Fruit fly (Drosophila melanogaster) whole organism, embryonic: ENCODE measurements around the gene tipE.

Source experiments
- Asciz ChIP-seq: fragments of 200-800 bp; sonication (Bioruptor generic); optimal IDR thresholded peaks from 2 replicates; lab custom pipeline; 2017; ENCODE audit warnings: missing biosample characterization, mild to moderate bottlenecking, missing genetic modification characterization, missing genetic modification reagents
- Blimp-1 ChIP-seq: fragments of 200-800 bp; sonication (Bioruptor generic); optimal IDR thresholded peaks from 3 replicates; lab custom pipeline; 2018; ENCODE audit warnings: missing biosample characterization, missing genetic modification characterization, mild to moderate bottlenecking, moderate library complexity, missing genetic modification reagents
- CG10147 ChIP-seq: fragments of 200-800 bp; sonication (Bioruptor generic); optimal IDR thresholded peaks from 2 replicates; lab custom pipeline; 2019; ENCODE audit warnings: missing biosample characterization, mild to moderate bottlenecking, missing genetic modification characterization, moderate library complexity
- CG11085 ChIP-seq: fragments of 200-800 bp; sonication (Bioruptor generic); IDR thresholded peaks from 2 replicates; pipeline ENCODE4 v1.3.6; 2022; ENCODE audit warnings: missing biosample characterization, missing genetic modification characterization
- CG11560 ChIP-seq: fragments of 200-800 bp; sonication (Bioruptor generic); IDR thresholded peaks from 3 replicates; pipeline ENCODE4 v1.3.6; 2022; ENCODE audit warnings: missing biosample characterization, missing genetic modification characterization
- CG11696 ChIP-seq: fragments of 200-800 bp; sonication (Bioruptor generic); IDR thresholded peaks from 2 replicates; pipeline ENCODE4 v1.3.6; 2022; ENCODE audit warnings: missing biosample characterization, missing genetic modification characterization
- CG12104 ChIP-seq: fragments of 200-800 bp; sonication (Bioruptor generic); optimal IDR thresholded peaks from 3 replicates; lab custom pipeline; 2016; ENCODE audit warnings: missing biosample characterization, missing genetic modification characterization
- CG12155 ChIP-seq: fragments of 200-800 bp; sonication (Bioruptor generic); optimal IDR thresholded peaks from 3 replicates; lab custom pipeline; 2016; ENCODE audit warnings: missing biosample characterization, missing genetic modification characterization
- CG12299 ChIP-seq: fragments of 200-800 bp; sonication (Bioruptor generic); optimal IDR thresholded peaks from 2 replicates; lab custom pipeline; 2018; ENCODE audit warnings: missing biosample characterization, mild to moderate bottlenecking, missing genetic modification characterization
- CG14014 ChIP-seq: fragments of 200-800 bp; sonication (Bioruptor generic); IDR thresholded peaks from 2 replicates; pipeline ENCODE4 v1.3.6; 2022; ENCODE audit warnings: missing biosample characterization, missing genetic modification characterization
- CG1832 ChIP-seq: fragments of 200-800 bp; sonication (Bioruptor generic); optimal IDR thresholded peaks from 2 replicates; lab custom pipeline; 2017; ENCODE audit warnings: missing biosample characterization, mild to moderate bottlenecking, missing genetic modification characterization, inconsistent platforms
- CG2120 ChIP-seq: fragments of 200-800 bp; sonication (Bioruptor generic); optimal IDR thresholded peaks from 3 replicates; lab custom pipeline; 2016; ENCODE audit warnings: missing biosample characterization, missing genetic modification characterization
- CG2202 ChIP-seq: fragments of 200-800 bp; sonication (Bioruptor generic); optimal IDR thresholded peaks from 2 replicates; lab custom pipeline; 2018; ENCODE audit warnings: missing biosample characterization, mild to moderate bottlenecking, missing genetic modification characterization
- CG30020 ChIP-seq: fragments of 200-800 bp; optimal IDR thresholded peaks from 2 replicates; lab custom pipeline; 2019; ENCODE audit warnings: missing biosample characterization, mild to moderate bottlenecking, missing genetic modification characterization, moderate library complexity
- CG31224 ChIP-seq: fragments of 200-800 bp; sonication (Bioruptor generic); IDR thresholded peaks from 2 replicates; pipeline ENCODE4 v1.3.6; 2022; ENCODE audit warnings: missing biosample characterization, missing genetic modification characterization
- CG31365 ChIP-seq: fragments of 200-800 bp; sonication (Bioruptor generic); optimal IDR thresholded peaks from 2 replicates; lab custom pipeline; 2018; ENCODE audit warnings: missing biosample characterization, mild to moderate bottlenecking, missing genetic modification characterization
- CG32532 ChIP-seq: fragments of 200-800 bp; sonication (Bioruptor generic); IDR thresholded peaks from 2 replicates; pipeline ENCODE4 v1.3.6; 2022; ENCODE audit warnings: missing biosample characterization, missing genetic modification characterization
- CG4424 ChIP-seq: fragments of 200-800 bp; sonication (Bioruptor generic); optimal IDR thresholded peaks from 3 replicates; lab custom pipeline; 2016; ENCODE audit warnings: missing biosample characterization, missing genetic modification characterization
- CG6254 ChIP-seq: fragments of 200-800 bp; sonication (Bioruptor generic); optimal IDR thresholded peaks from 3 replicates; lab custom pipeline; 2017; ENCODE audit warnings: mild to moderate bottlenecking, missing biosample characterization, missing genetic modification reagents, missing genetic modification characterization
- CG7271 ChIP-seq: fragments of 200-800 bp; sonication (Bioruptor generic); optimal IDR thresholded peaks from 2 replicates; lab custom pipeline; 2018; ENCODE audit warnings: missing biosample characterization, mild to moderate bottlenecking, missing genetic modification characterization, moderate library complexity
- CG7987 ChIP-seq: fragments of 200-800 bp; sonication (Bioruptor generic); optimal IDR thresholded peaks from 2 replicates; lab custom pipeline; 2018; ENCODE audit warnings: missing biosample characterization, mild to moderate bottlenecking, missing genetic modification characterization, moderate library complexity
- CG9215 ChIP-seq: fragments of 200-800 bp; sonication (Bioruptor generic); IDR thresholded peaks from 2 replicates; pipeline ENCODE4 v1.3.6; 2022; ENCODE audit warnings: missing biosample characterization, missing genetic modification characterization
- CTCF ChIP-seq: fragments of 200-800 bp; sonication (Bioruptor generic); optimal IDR thresholded peaks from 2 replicates; lab custom pipeline; 2017; ENCODE audit warnings: missing biosample characterization, mild to moderate bottlenecking, missing genetic modification characterization, moderate library complexity
- Deaf1 ChIP-seq: fragments of 200-800 bp; optimal IDR thresholded peaks from 3 replicates; lab custom pipeline; 2019; ENCODE audit warnings: missing biosample characterization, mild to moderate bottlenecking, missing genetic modification characterization, moderate library complexity
- H15 ChIP-seq: fragments of 200-800 bp; sonication (Bioruptor generic); IDR thresholded peaks from 3 replicates; pipeline ENCODE4 v1.3.6; 2022; ENCODE audit warnings: missing biosample characterization, missing genetic modification characterization
- Hey ChIP-seq: fragments of 200-800 bp; sonication (Bioruptor generic); optimal IDR thresholded peaks from 3 replicates; lab custom pipeline; 2018; ENCODE audit warnings: missing biosample characterization, mild to moderate bottlenecking, missing genetic modification characterization
- Hr39 ChIP-seq: fragments of >200 bp; optimal IDR thresholded peaks from 2 replicates; lab custom pipeline; 2017
- NK7.1 ChIP-seq: fragments of 200-800 bp; sonication (Bioruptor generic); optimal IDR thresholded peaks from 3 replicates; lab custom pipeline; 2016; ENCODE audit warnings: missing biosample characterization, missing genetic modification characterization
- Trl ChIP-seq, 3 experiments: fragments of >200 bp in 2 of 3; fragments of 200-800 bp in 1 of 3; sonication (Bioruptor generic) in 1 of 3; optimal IDR thresholded peaks; 2 replicates in 1 of 3; 3 replicates in 2 of 3; lab custom pipeline; 2016 to 2017; ENCODE audit warnings: missing biosample characterization in 1 of 3, missing genetic modification characterization in 1 of 3
- ab ChIP-seq: fragments of 200-800 bp; sonication (Bioruptor generic); optimal IDR thresholded peaks from 2 replicates; lab custom pipeline; 2016; ENCODE audit warnings: missing biosample characterization, missing genetic modification characterization
- ems ChIP-seq: fragments of 200-800 bp; sonication (Bioruptor generic); optimal IDR thresholded peaks from 3 replicates; lab custom pipeline; 2016; ENCODE audit warnings: missing biosample characterization, missing genetic modification characterization
- exex ChIP-seq: fragments of 200-800 bp; sonication (Bioruptor generic); optimal IDR thresholded peaks from 4 replicates; lab custom pipeline; 2018; ENCODE audit warnings: missing biosample characterization, mild to moderate bottlenecking, missing genetic modification characterization, moderate library complexity
- eyg ChIP-seq: fragments of 200-800 bp; sonication (Bioruptor generic); optimal IDR thresholded peaks from 3 replicates; lab custom pipeline; 2016; ENCODE audit warnings: missing biosample characterization, missing genetic modification characterization
- ftz-f1 ChIP-seq: fragments of 200-800 bp; sonication (Bioruptor generic); optimal IDR thresholded peaks from 2 replicates; lab custom pipeline; 2016; ENCODE audit warnings: missing biosample characterization, missing genetic modification characterization
- gro ChIP-seq: fragments of 200-800 bp; sonication (Bioruptor generic); optimal IDR thresholded peaks from 2 replicates; lab custom pipeline; 2016; ENCODE audit warnings: missing biosample characterization, missing genetic modification characterization
- inv ChIP-seq: fragments of 200-800 bp; sonication (Bioruptor generic); IDR thresholded peaks from 2 replicates; pipeline ENCODE4 v1.3.6; 2022; ENCODE audit warnings: missing biosample characterization, missing genetic modification characterization; ENCODE audit not compliant: partially characterized antibody
- jumu ChIP-seq: fragments of 200-800 bp; sonication (Bioruptor generic); optimal IDR thresholded peaks from 3 replicates; lab custom pipeline; 2016; ENCODE audit warnings: missing biosample characterization, missing genetic modification characterization
- mld ChIP-seq: fragments of 200-800 bp; sonication (Bioruptor generic); IDR thresholded peaks from 3 replicates; pipeline ENCODE4 v1.3.6; 2022; ENCODE audit warnings: missing biosample characterization, missing genetic modification characterization; ENCODE audit not compliant: partially characterized antibody
- oc ChIP-seq: fragments of 200-800 bp; sonication (Bioruptor generic); optimal IDR thresholded peaks from 2 replicates; lab custom pipeline; 2018; ENCODE audit warnings: missing biosample characterization, mild to moderate bottlenecking, missing genetic modification characterization, moderate library complexity
- org-1 ChIP-seq: fragments of 200-800 bp; sonication (Bioruptor generic); optimal IDR thresholded peaks from 2 replicates; lab custom pipeline; 2017; ENCODE audit warnings: missing biosample characterization, missing genetic modification characterization
- pfk ChIP-seq: fragments of 200-800 bp; sonication (Bioruptor generic); optimal IDR thresholded peaks from 2 replicates; lab custom pipeline; 2018; ENCODE audit warnings: missing biosample characterization, mild to moderate bottlenecking, missing genetic modification characterization, moderate library complexity
- pnt ChIP-seq: fragments of 200-800 bp; sonication (Bioruptor generic); optimal IDR thresholded peaks from 3 replicates; lab custom pipeline; 2016; ENCODE audit warnings: missing biosample characterization, missing genetic modification characterization
- repo ChIP-seq: fragments of 200-800 bp; sonication (Bioruptor generic); optimal IDR thresholded peaks from 2 replicates; lab custom pipeline; 2016; ENCODE audit warnings: missing biosample characterization, missing genetic modification characterization
- sens ChIP-seq: fragments of 200-800 bp; sonication (Bioruptor generic); peaks from one replicate; lab custom pipeline; 2016; ENCODE audit warnings: missing biosample characterization, missing genetic modification characterization
- sim ChIP-seq: fragments of 200-800 bp; sonication (Bioruptor generic); IDR thresholded peaks from 2 replicates; pipeline ENCODE4 v1.3.6; 2022; ENCODE audit warnings: missing biosample characterization, missing genetic modification characterization
- slbo ChIP-seq: fragments of 200-800 bp; sonication (Bioruptor generic); IDR thresholded peaks from 2 replicates; pipeline ENCODE4 v1.3.6; 2022; ENCODE audit warnings: missing biosample characterization, missing genetic modification characterization
- sqz ChIP-seq: fragments of 200-800 bp; sonication (Bioruptor generic); optimal IDR thresholded peaks from 3 replicates; lab custom pipeline; 2018; ENCODE audit warnings: missing biosample characterization, mild to moderate bottlenecking, missing genetic modification characterization
- tin ChIP-seq: fragments of 200-800 bp; sonication (Bioruptor generic); optimal IDR thresholded peaks from 3 replicates; lab custom pipeline; 2016; ENCODE audit warnings: missing biosample characterization, missing genetic modification characterization
- tna ChIP-seq: fragments of 200-800 bp; sonication (Bioruptor generic); IDR thresholded peaks from 2 replicates; pipeline ENCODE4 v1.3.6; 2022; ENCODE audit warnings: missing biosample characterization, missing genetic modification characterization; ENCODE audit not compliant: partially characterized antibody
- twi ChIP-seq: fragments of 200-800 bp; optimal IDR thresholded peaks from 2 replicates; lab custom pipeline; 2019; ENCODE audit warnings: missing biosample characterization, mild to moderate bottlenecking, missing genetic modification characterization, moderate library complexity
- vnd ChIP-seq: fragments of 200-800 bp; sonication (Bioruptor generic); IDR thresholded peaks from 3 replicates; pipeline ENCODE4 v1.3.6; 2022; ENCODE audit warnings: missing biosample characterization, missing genetic modification characterization; ENCODE audit not compliant: partially characterized antibody
- wor ChIP-seq: fragments of 200-800 bp; sonication (Bioruptor generic); IDR thresholded peaks from 2 replicates; pipeline ENCODE4 v1.3.6; 2022; ENCODE audit warnings: missing biosample characterization, missing genetic modification characterization
- zen ChIP-seq: fragments of 200-800 bp; sonication (Bioruptor generic); optimal IDR thresholded peaks from 3 replicates; lab custom pipeline; 2018; ENCODE audit warnings: missing biosample characterization, mild to moderate bottlenecking, missing genetic modification characterization, moderate library complexity

Gene tipE

DNA sequence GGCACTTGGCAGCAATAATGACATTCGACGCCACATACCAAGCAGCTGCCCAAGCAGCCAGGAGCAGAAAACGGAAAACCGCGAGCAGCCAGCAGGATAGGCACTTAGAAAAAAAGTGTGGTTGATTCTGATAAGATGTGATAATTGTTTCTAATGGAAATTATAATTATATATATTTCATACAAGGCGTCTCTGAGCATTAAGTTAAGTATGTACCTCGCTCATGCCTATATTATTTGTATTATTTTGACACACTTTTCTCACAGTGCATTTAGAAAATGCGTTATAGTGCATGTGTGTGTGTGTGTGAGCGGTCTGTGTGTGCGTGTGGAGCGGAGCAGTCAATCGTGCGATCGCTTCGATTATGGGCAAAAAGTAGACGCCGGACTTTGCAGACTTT lies 29.9 kb upstream of the tipE start (continued):
- TF ChIP-seq ab (GFP tag; lab: Kevin White, UChicago) (no peak), CG12104 (GFP tag; lab: Kevin White, UChicago) (no peak), Blimp-1 (GFP tag; lab: Kevin White, UChicago) (peak; percentile 15), Trl (optimal IDR thresholded peaks at IDR 0.05; lab: Kevin White, UChicago) (no peak), Trl (GFP tag; optimal IDR thresholded peaks at IDR 0.05; lab: Kevin White, UChicago) (no peak), sqz (GFP tag; lab: Kevin White, UChicago) (no peak), mld (GFP tag; lab: Robert Waterston, UW) (no peak), Hey (tag; lab: Kevin White, UChicago) (no peak), H15 (GFP tag; lab: Robert Waterston, UW) (no peak), Hr39 (lab: Kevin White, UChicago) (no peak), CG10147 (GFP tag; lab: Kevin White, UChicago) (no peak), CG31224 (no peak), wor (GFP tag; lab: Robert Waterston, UW) (no peak), oc (no peak), CG31365 (no peak), zen (tag; lab: Kevin White, UChicago) (peak; percentile 90), CG11560 (tag; lab: Robert Waterston, UW) (no peak), eyg (no peak), twi (no peak), CG12299 (tag; lab: Kevin White, UChicago) (no peak), jumu (no peak), CG11085 (no peak), CG9215 (GFP tag; lab: Robert Waterston, UW) (no peak), ftz-f1 (GFP tag; lab: Kevin White, UChicago) (no peak), pnt (GFP tag; lab: Kevin White, UChicago) (no peak), CG7271 (tag; lab: Kevin White, UChicago) (peak; percentile 59), repo (GFP tag; lab: Kevin White, UChicago) (no peak), CG4424 (GFP tag; lab: Kevin White, UChicago) (peak; percentile 60), CG14014 (no peak), ems (GFP tag; lab: Kevin White, UChicago) (no peak), CG32532 (GFP tag; lab: Robert Waterston, UW) (no peak), NK7.1 (GFP tag; lab: Kevin White, UChicago) (no peak), Asciz (GFP tag; lab: Kevin White, UChicago) (no peak), CG6254 (GFP tag; lab: Kevin White, UChicago) (peak; percentile 0), tin (GFP tag; lab: Kevin White, UChicago) (peak; percentile 5), org-1 (GFP tag; lab: Kevin White, UChicago) (no peak), pfk (GFP tag; lab: Kevin White, UChicago) (no peak), exex (tag; lab: Kevin White, UChicago) (no peak), vnd (GFP tag; lab: Robert Waterston, UW) (no peak), CG12155 (no peak), Deaf1 (tag; lab: Kevin White, UChicago) (no peak), CG30020 (tag; lab: Kevin White, UChicago) (no peak), CG1832 (GFP tag; lab: Kevin White, UChicago) (no peak), CTCF (no peak), inv (no peak), slbo (GFP tag; lab: Robert Waterston, UW) (no peak), CG7987 (GFP tag; lab: Kevin White, UChicago) (no peak), gro (GFP tag; lab: Kevin White, UChicago) (no peak), CG11696 (GFP tag; lab: Robert Waterston, UW) (no peak), sens (GFP tag; lab: Kevin White, UChicago) (peak; percentile 2), CG2202 (tag; lab: Kevin White, UChicago) (peak; percentile 12), sim (no peak), tna (GFP tag; lab: Robert Waterston, UW) (no peak), CG2120 (no peak)
